Worm (Caenorhabditis elegans) whole organism, mixed stage, embryonic: ENCODE results near the gene pho-6.

ENCODE experiments used
- M03D4.4 ChIP-seq: sonication (generic microtip); optimal IDR thresholded peaks from 2 replicates; lab custom pipeline; 2017; ENCODE audit warnings: mild to moderate bottlenecking, missing genetic modification characterization, missing compliant biosample characterization
- bed-3 ChIP-seq: fragments of 200-800 bp; sonication (Bioruptor generic); optimal IDR thresholded peaks from 3 replicates; lab custom pipeline; 2018; ENCODE audit warnings: mild to moderate bottlenecking, missing genetic modification characterization, moderate library complexity, missing compliant biosample characterization
- blmp-1 ChIP-seq: fragments of 150-350 bp; optimal IDR thresholded peaks from 2 replicates; lab custom pipeline; 2014; ENCODE audit warnings: missing biosample characterization, missing genetic modification characterization
- ceh-39 ChIP-seq: fragments of 150-350 bp; optimal IDR thresholded peaks from 2 replicates; lab custom pipeline; 2014; ENCODE audit warnings: missing biosample characterization, missing genetic modification characterization
- ceh-43 ChIP-seq: fragments of 200-800 bp; sonication (Bioruptor generic); optimal IDR thresholded peaks from 2 replicates; lab custom pipeline; 2018; ENCODE audit warnings: mild to moderate bottlenecking, missing genetic modification characterization, moderate library complexity, missing compliant biosample characterization
- ceh-83 ChIP-seq: fragments of 200-800 bp; sonication (Bioruptor generic); optimal IDR thresholded peaks from 2 replicates; lab custom pipeline; 2018; ENCODE audit warnings: mild to moderate bottlenecking, missing genetic modification characterization, missing compliant biosample characterization
- ces-1 ChIP-seq: fragments of 150-350 bp; optimal IDR thresholded peaks from 2 replicates; lab custom pipeline; 2014; ENCODE audit warnings: missing biosample characterization, missing genetic modification reagents, missing genetic modification characterization
- cnd-1 ChIP-seq: fragments of 200-800 bp; sonication (Bioruptor generic); optimal IDR thresholded peaks from 2 replicates; lab custom pipeline; 2018; ENCODE audit warnings: mild to moderate bottlenecking, missing genetic modification characterization, missing compliant biosample characterization
- drap-1 ChIP-seq: fragments of 200-800 bp; sonication (Bioruptor generic); optimal IDR thresholded peaks from 3 replicates; lab custom pipeline; 2018; ENCODE audit warnings: mild to moderate bottlenecking, missing genetic modification characterization, missing compliant biosample characterization
- elt-1 ChIP-seq: sonication (generic microtip); optimal IDR thresholded peaks from 2 replicates; lab custom pipeline; 2017; ENCODE audit warnings: missing genetic modification characterization, mild to moderate bottlenecking, missing compliant biosample characterization, antibody characterized with exemption, moderate library complexity, borderline replicate concordance; ENCODE audit not compliant: insufficient read depth
- elt-3 ChIP-seq: fragments of 150-350 bp; optimal IDR thresholded peaks from 2 replicates; lab custom pipeline; 2014; ENCODE audit warnings: missing biosample characterization, missing genetic modification characterization
- flh-1 ChIP-seq: fragments of 200-800 bp; sonication (Bioruptor generic); optimal IDR thresholded peaks from 2 replicates; lab custom pipeline; 2018; ENCODE audit warnings: mild to moderate bottlenecking, missing genetic modification characterization, moderate library complexity, missing compliant biosample characterization
- ham-2 ChIP-seq: fragments of 200-800 bp; sonication (Bioruptor generic); optimal IDR thresholded peaks from 2 replicates; lab custom pipeline; 2018; ENCODE audit warnings: mild to moderate bottlenecking, missing genetic modification characterization, missing compliant biosample characterization
- hlh-1 ChIP-seq: fragments of 150-350 bp; optimal IDR thresholded peaks from 2 replicates; lab custom pipeline; 2014; ENCODE audit warnings: missing biosample characterization, missing genetic modification reagents, missing genetic modification characterization
- lin-13 ChIP-seq: fragments of 150-350 bp; optimal IDR thresholded peaks from 2 replicates; lab custom pipeline; 2014; ENCODE audit warnings: missing biosample characterization, missing genetic modification characterization
- lin-32 ChIP-seq: fragments of 200-800 bp; sonication (Bioruptor generic); optimal IDR thresholded peaks from 2 replicates; lab custom pipeline; 2018; ENCODE audit warnings: mild to moderate bottlenecking, missing genetic modification characterization, missing compliant biosample characterization
- lsy-2 ChIP-seq: fragments of 150-350 bp; optimal IDR thresholded peaks from 2 replicates; lab custom pipeline; 2014; ENCODE audit warnings: missing biosample characterization, missing genetic modification characterization
- mab-5 ChIP-seq: fragments of 150-350 bp; optimal IDR thresholded peaks from 2 replicates; lab custom pipeline; 2014; ENCODE audit warnings: missing biosample characterization, missing genetic modification characterization
- mls-2 ChIP-seq: sonication (generic microtip); optimal IDR thresholded peaks from 2 replicates; lab custom pipeline; 2016; ENCODE audit warnings: mild to moderate bottlenecking, missing genetic modification characterization, moderate library complexity, missing compliant biosample characterization
- nhr-2 ChIP-seq: fragments of 150-350 bp; optimal IDR thresholded peaks from 2 replicates; lab custom pipeline; 2014; ENCODE audit warnings: missing biosample characterization, missing genetic modification characterization
- nhr-237 ChIP-seq: fragments of 150-350 bp; optimal IDR thresholded peaks from 2 replicates; lab custom pipeline; 2014; ENCODE audit warnings: missing biosample characterization, missing genetic modification characterization
- pha-4 ChIP-seq: fragments of 150-350 bp; optimal IDR thresholded peaks from 2 replicates; lab custom pipeline; 2018; ENCODE audit warnings: missing biosample characterization, missing genetic modification reagents, missing genetic modification characterization
- sem-2 ChIP-seq: fragments of 200-800 bp; sonication (Bioruptor generic); optimal IDR thresholded peaks from 2 replicates; lab custom pipeline; 2018; ENCODE audit warnings: mild to moderate bottlenecking, missing genetic modification characterization, missing compliant biosample characterization
- snpc-4 ChIP-seq: fragments of 150-350 bp; optimal IDR thresholded peaks from 2 replicates; lab custom pipeline; 2014; ENCODE audit warnings: missing biosample characterization, missing genetic modification characterization
- tbx-8 ChIP-seq: fragments of 200-800 bp; sonication (Bioruptor generic); optimal IDR thresholded peaks from 2 replicates; lab custom pipeline; 2018; ENCODE audit warnings: mild to moderate bottlenecking, missing genetic modification characterization, moderate library complexity, missing compliant biosample characterization
- unc-39 ChIP-seq: fragments of 150-350 bp; optimal IDR thresholded peaks from 2 replicates; lab custom pipeline; 2014; ENCODE audit warnings: missing biosample characterization, missing genetic modification characterization
- unc-62 ChIP-seq: fragments of 150-350 bp; optimal IDR thresholded peaks from 2 replicates; lab custom pipeline; 2014; ENCODE audit warnings: missing biosample characterization, missing genetic modification reagents, missing genetic modification characterization
- zip-8 ChIP-seq: fragments of 150-350 bp; optimal IDR thresholded peaks from 2 replicates; lab custom pipeline; 2014; ENCODE audit warnings: missing biosample characterization, missing genetic modification characterization
- ztf-11 ChIP-seq: fragments of 150-350 bp; optimal IDR thresholded peaks from 2 replicates; lab custom pipeline; 2014; ENCODE audit warnings: missing biosample characterization, missing genetic modification characterization

pho-6 gene

DNA sequence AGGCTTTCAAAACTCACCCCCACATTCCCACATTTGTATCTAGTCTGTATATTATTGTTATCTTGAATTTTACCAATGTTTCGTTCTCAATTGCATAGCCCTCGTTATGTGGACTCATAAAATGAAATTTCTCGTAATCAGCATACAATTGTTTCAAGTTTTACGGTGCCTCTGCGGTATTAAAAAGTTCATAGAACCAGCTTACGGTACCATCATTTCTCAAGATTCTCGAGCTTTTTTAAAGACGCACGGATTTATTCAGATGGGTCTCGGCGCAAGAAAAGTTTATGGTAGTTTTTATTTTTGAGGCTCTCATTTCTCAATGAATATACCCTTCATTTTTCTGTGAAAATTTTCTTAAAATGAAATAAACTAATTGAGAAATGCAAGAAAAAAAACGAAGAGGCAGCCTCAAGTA is 20.9 kb upstream of the pho-6 start:
- TF ChIP-seq lin-32: no peak
- no peak for TF ChIP-seq lin-13 (tag; lab: Kevin White, UChicago)
- no peak for TF ChIP-seq nhr-2 (tag; lab: Kevin White, UChicago)
- no peak for TF ChIP-seq tbx-8 (GFP tag; lab: Kevin White, UChicago)
- no peak for TF ChIP-seq lsy-2 (tag; lab: Kevin White, UChicago)
- TF ChIP-seq blmp-1 (tag; lab: Kevin White, UChicago): no peak
- no peak for TF ChIP-seq unc-39 (tag; lab: Kevin White, UChicago)
- no peak for TF ChIP-seq drap-1 (GFP tag; lab: Kevin White, UChicago)
- no peak for TF ChIP-seq ceh-83
- TF ChIP-seq zip-8 (tag; lab: Kevin White, UChicago): no peak
- no peak for TF ChIP-seq ham-2 (GFP tag; lab: Kevin White, UChicago)
- no peak for TF ChIP-seq cnd-1 (tag; lab: Kevin White, UChicago)
- no peak for TF ChIP-seq sem-2
- TF ChIP-seq ztf-11: no peak
- TF ChIP-seq bed-3 (GFP tag; lab: Kevin White, UChicago): no peak

DNA sequence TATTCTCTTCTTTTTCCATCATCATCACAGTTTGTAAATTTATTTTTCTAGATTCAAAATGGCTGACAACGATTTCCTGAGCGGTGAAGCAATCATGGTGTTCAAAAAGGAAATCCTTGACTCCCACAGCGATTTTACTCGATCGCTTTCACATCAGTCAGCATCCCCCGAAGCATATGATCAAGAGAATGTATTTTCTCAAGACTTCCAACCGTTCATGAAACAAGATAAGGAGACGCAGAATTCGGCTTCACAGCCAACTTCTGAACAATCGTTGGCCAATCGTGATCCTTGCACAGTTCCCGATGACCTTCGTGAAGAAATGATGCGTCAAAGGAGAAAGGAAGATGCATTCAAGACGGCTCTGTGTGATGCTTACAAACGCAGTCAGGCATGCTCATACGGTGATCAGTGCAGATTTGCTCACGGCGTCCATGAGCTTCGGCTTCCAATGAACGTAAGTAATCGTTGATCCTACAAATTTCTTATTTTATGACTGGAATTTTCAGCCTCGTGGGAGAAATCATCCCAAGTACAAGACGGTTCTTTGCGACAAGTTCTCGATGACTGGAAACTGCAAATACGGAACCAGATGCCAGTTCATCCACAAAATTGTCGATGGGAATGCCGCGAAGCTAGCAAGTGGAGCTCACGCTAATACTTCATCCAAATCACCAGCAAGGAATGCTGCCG is 19.9 kb upstream of the pho-6 start, which contains the start of gene pos-1:
pos-1 (plus strand) TSS at position 51 of the 693 bp plus-strand sequence.
- no peak for TF ChIP-seq hlh-1 (tag; lab: Kevin White, UChicago)
- no peak for TF ChIP-seq zip-8 (tag; lab: Kevin White, UChicago)
- no peak for TF ChIP-seq ztf-11
- TF ChIP-seq lin-13 (tag; lab: Kevin White, UChicago): no peak
- no peak for TF ChIP-seq bed-3 (GFP tag; lab: Kevin White, UChicago)
- no peak for TF ChIP-seq lsy-2 (tag; lab: Kevin White, UChicago)
- no peak for TF ChIP-seq M03D4.4
- TF ChIP-seq ceh-43 (GFP tag; lab: Kevin White, UChicago): no peak
- TF ChIP-seq ceh-39: no peak
- no peak for TF ChIP-seq elt-3
- TF ChIP-seq pha-4: no peak
- no peak for TF ChIP-seq mls-2 (tag; lab: Kevin White, UChicago)
- no peak for TF ChIP-seq elt-1 (tag; lab: Kevin White, UChicago)
- no peak for TF ChIP-seq snpc-4 (tag; lab: Kevin White, UChicago)
- TF ChIP-seq flh-1 (GFP tag; lab: Kevin White, UChicago): no peak
- no peak for TF ChIP-seq sem-2
- TF ChIP-seq nhr-2 (tag; lab: Kevin White, UChicago): no peak
- TF ChIP-seq ham-2 (GFP tag; lab: Kevin White, UChicago): no peak
- TF ChIP-seq ceh-83: no peak

DNA sequence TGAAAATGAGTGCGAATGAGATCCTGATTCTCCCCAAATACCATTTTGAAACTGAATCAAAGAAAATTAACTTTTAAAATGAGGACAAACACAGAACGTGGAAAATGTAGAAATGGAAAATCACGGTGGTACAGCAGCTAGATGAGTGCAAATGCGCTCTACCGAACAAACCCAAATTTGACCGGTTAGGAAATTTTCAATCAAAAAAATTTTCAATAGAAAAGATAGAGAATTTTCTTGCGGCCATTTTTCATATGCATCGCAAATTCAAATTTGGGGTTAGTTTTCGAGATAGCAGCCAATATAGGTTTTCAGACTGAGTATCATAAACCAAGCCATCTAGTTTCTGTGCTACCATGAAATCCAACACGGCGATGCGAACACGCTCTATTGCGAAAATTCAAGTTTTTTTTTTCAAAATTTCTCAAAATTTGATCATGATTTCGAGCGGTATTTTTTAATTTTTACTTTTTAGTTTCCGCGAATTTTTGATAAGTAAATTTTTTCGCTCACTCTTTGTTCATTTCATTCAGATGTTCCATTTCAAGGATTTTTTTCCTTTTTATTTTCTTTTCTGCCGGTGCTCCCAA is 19.3 kb upstream of the pho-6 start, which contains the start of gene vha-18:
vha-18 (minus strand) TSS at position 51 of the 590 bp plus-strand sequence.
- no peak for TF ChIP-seq unc-62 (GFP tag; lab: Kevin White, UChicago)

DNA sequence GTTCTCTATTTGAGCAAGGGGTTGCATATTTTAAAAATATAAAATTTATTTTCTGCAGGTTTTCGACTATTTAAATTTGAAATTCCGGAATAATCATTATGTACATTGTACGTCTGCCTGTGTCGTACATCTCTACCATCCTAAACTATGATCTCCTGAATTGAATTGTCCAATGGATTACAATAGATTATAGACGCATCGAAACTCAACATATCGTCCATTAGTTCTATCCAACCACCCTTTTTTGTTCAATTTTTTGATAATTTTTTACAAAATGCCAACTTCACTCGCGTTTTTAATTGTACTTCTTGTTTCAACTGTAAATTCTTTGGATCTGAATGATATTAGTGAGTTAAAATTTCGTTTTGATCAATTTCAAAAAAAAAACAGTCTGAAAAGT is 16.1 kb upstream of the pho-6 start, which contains the start of gene F52E1.2:
F52E1.2 (plus strand) TSS at position 190 of the 400 bp plus-strand sequence.
- TF ChIP-seq tbx-8 (GFP tag; lab: Kevin White, UChicago) (no peak), flh-1 (GFP tag; lab: Kevin White, UChicago) (no peak), ham-2 (GFP tag; lab: Kevin White, UChicago) (no peak), mls-2 (tag; lab: Kevin White, UChicago) (no peak), elt-3 (no peak), elt-1 (tag; lab: Kevin White, UChicago) (no peak), lin-13 (tag; lab: Kevin White, UChicago) (no peak)

DNA sequence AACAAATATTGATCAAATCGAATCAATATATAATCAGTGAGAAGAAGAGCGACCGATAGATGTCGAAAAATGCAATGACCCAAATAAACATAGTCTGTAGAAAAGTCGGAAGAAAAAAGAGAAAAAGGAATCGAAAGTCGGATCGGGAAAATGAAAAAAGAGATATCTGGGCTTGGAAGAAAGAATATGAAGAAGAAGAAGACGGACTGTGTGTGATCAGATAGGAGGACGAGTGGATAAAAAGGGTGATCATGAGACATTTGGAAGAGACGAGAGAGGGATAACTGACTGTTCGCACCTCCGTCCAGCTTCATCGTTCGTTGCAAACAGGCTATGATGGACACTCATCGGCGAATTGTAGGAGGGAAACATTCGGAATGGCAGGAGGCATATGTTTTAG is 15.3 kb upstream of the pho-6 start:
- TF ChIP-seq blmp-1 (tag; lab: Kevin White, UChicago): peak; percentile 78
- no peak for TF ChIP-seq ceh-39
- TF ChIP-seq, all 35 proteins: peak for 1

DNA sequence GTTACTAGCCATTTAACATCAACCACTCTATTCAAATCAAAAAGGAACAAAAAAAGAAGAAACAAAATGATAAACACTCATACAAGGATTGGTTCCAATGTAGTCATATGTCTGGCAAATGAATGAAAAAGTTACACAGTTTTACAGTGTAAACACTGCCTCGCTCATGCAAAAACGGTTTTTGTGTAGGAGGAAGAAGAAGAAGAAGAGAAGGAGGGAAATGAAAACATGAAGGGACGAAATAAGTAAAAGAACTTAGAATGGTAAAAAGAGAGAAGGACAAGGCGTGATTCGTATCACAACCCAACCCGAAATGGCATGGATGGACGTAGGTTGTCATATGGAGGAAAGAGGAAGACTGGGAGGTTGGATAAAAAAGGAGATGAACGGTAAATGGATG is 12.7 kb upstream of the pho-6 start:
- TF ChIP-seq ces-1 (GFP tag; lab: Kevin White, UChicago) (no peak), M03D4.4 (no peak), elt-3 (no peak), lin-32 (no peak), hlh-1 (tag; lab: Kevin White, UChicago) (no peak), nhr-237 (tag; lab: Kevin White, UChicago) (no peak), drap-1 (GFP tag; lab: Kevin White, UChicago) (no peak), bed-3 (GFP tag; lab: Kevin White, UChicago) (no peak), tbx-8 (GFP tag; lab: Kevin White, UChicago) (no peak), flh-1 (GFP tag; lab: Kevin White, UChicago) (no peak), ztf-11 (no peak), mab-5 (tag; lab: Kevin White, UChicago) (no peak), unc-39 (tag; lab: Kevin White, UChicago) (no peak), snpc-4 (tag; lab: Kevin White, UChicago) (no peak), zip-8 (tag; lab: Kevin White, UChicago) (no peak), sem-2 (no peak), ham-2 (GFP tag; lab: Kevin White, UChicago) (no peak), blmp-1 (tag; lab: Kevin White, UChicago) (no peak)
